Worm (Caenorhabditis elegans) whole organism, L3 larva: ENCODE data around the gene Y45G12B.3.

Source experiments
- R02D3.7 ChIP-seq: fragments of 150-350 bp; optimal IDR thresholded peaks from 2 replicates; lab custom pipeline; 2014; ENCODE audit warnings: missing biosample characterization, missing genetic modification characterization
- ama-1 ChIP-seq: fragments of 150-350 bp; optimal IDR thresholded peaks from 2 replicates; lab custom pipeline; 2018
- ceh-28 ChIP-seq: fragments of 150-350 bp; optimal IDR thresholded peaks from 2 replicates; lab custom pipeline; 2014; ENCODE audit warnings: missing biosample characterization, missing genetic modification reagents, missing genetic modification characterization
- elt-1 ChIP-seq: fragments of 150-350 bp; optimal IDR thresholded peaks from 2 replicates; lab custom pipeline; 2014; ENCODE audit warnings: missing biosample characterization, missing genetic modification characterization
- elt-3 ChIP-seq, 3 experiments: fragments of 150-350 bp in 1 of 3; sonication (generic microtip) in 2 of 3; optimal IDR thresholded peaks; 2 replicates in 2 of 3; 4 replicates in 1 of 3; lab custom pipeline; 2014 to 2017; ENCODE audit warnings: missing biosample characterization in 3 of 3, missing genetic modification characterization in 3 of 3
- fkh-10 ChIP-seq: sonication (generic microtip); optimal IDR thresholded peaks from 2 replicates; lab custom pipeline; 2017; ENCODE audit warnings: missing biosample characterization, missing genetic modification reagents, missing genetic modification characterization
- jun-1 ChIP-seq: fragments of 150-350 bp; optimal IDR thresholded peaks from 2 replicates; lab custom pipeline; 2014; ENCODE audit warnings: missing biosample characterization, missing genetic modification reagents, missing genetic modification characterization
- mdl-1 ChIP-seq: fragments of 150-350 bp; optimal IDR thresholded peaks from 2 replicates; lab custom pipeline; 2014; ENCODE audit warnings: missing biosample characterization, missing genetic modification characterization
- nfya-1 ChIP-seq: sonication (generic microtip); optimal IDR thresholded peaks from 2 replicates; lab custom pipeline; 2017; ENCODE audit warnings: missing genetic modification characterization, mild to moderate bottlenecking, missing compliant biosample characterization, antibody characterized with exemption, moderate library complexity; ENCODE audit not compliant: insufficient read depth
- unc-39 ChIP-seq: sonication (generic microtip); optimal IDR thresholded peaks from 4 replicates; lab custom pipeline; 2017; ENCODE audit warnings: missing biosample characterization, missing genetic modification characterization
- unc-62 ChIP-seq: fragments of 150-350 bp; sonication (generic microtip); optimal IDR thresholded peaks from 4 replicates; lab custom pipeline; 2014; ENCODE audit warnings: missing biosample characterization, missing genetic modification reagents, missing genetic modification characterization
- zag-1 ChIP-seq: fragments of 150-350 bp; optimal IDR thresholded peaks from 2 replicates; lab custom pipeline; 2014; ENCODE audit warnings: missing biosample characterization, missing genetic modification characterization
- ztf-4 ChIP-seq: fragments of 150-350 bp; optimal IDR thresholded peaks from 2 replicates; lab custom pipeline; 2014; ENCODE audit warnings: missing biosample characterization, missing genetic modification characterization

- TF ChIP-seq ama-1 (no peak), fkh-10 (no peak), ztf-4 (no peak), mdl-1 (no peak), unc-39 (tag; lab: Kevin White, UChicago) (no peak), unc-62 (GFP tag; lab: Kevin White, UChicago) (no peak), nfya-1 (tag; lab: Kevin White, UChicago) (no peak), R02D3.7 (tag; lab: Kevin White, UChicago) (no peak), ceh-28 (tag; lab: Kevin White, UChicago) (no peak), zag-1 (tag; lab: Kevin White, UChicago) (no peak), elt-1 (tag; lab: Kevin White, UChicago) (no peak), jun-1 (tag; lab: Kevin White, UChicago) (no peak), elt-3 (tag; optimal IDR thresholded peaks at IDR 0.05; lab: Kevin White, UChicago) (no peak)
Observed at ce11 chrV:2690948-2691347, 5.1 kb downstream of the Y45G12B.3 start.
